Fruit fly (Drosophila melanogaster) whole organism, pupa: ENCODE results near the gene HipHop.

Experiments
- CG14655 ChIP-seq: fragments of 200-800 bp; sonication (Bioruptor generic); optimal IDR thresholded peaks from 3 replicates; lab custom pipeline; 2017; ENCODE audit warnings: mild to moderate bottlenecking, missing biosample characterization, missing genetic modification reagents, missing genetic modification characterization
- CG17806 ChIP-seq: fragments of 200-800 bp; sonication (Bioruptor generic); optimal IDR thresholded peaks from 2 replicates; lab custom pipeline; 2018; ENCODE audit warnings: missing biosample characterization, mild to moderate bottlenecking, missing genetic modification characterization, moderate library complexity
- D1 ChIP-seq: fragments of 200-800 bp; sonication (Bioruptor generic); optimal IDR thresholded peaks from 2 replicates; lab custom pipeline; 2018; ENCODE audit warnings: missing biosample characterization, mild to moderate bottlenecking, missing genetic modification characterization, moderate library complexity
- Pif1A ChIP-seq: fragments of 200-800 bp; sonication (Bioruptor generic); optimal IDR thresholded peaks from 3 replicates; lab custom pipeline; 2016; ENCODE audit warnings: missing biosample characterization, missing genetic modification characterization
- Pif1B ChIP-seq: fragments of 200-800 bp; sonication (Bioruptor generic); optimal IDR thresholded peaks from 3 replicates; lab custom pipeline; 2016; ENCODE audit warnings: missing biosample characterization, missing genetic modification characterization
- Snoo ChIP-seq: fragments of 200-800 bp; sonication (Bioruptor generic); optimal IDR thresholded peaks from 3 replicates; lab custom pipeline; 2017; ENCODE audit warnings: missing biosample characterization, mild to moderate bottlenecking, missing genetic modification characterization, inconsistent platforms
- fd96Ca ChIP-seq: fragments of 200-800 bp; sonication (Bioruptor generic); IDR thresholded peaks from 3 replicates; pipeline ENCODE4 v1.3.6; 2022; ENCODE audit warnings: missing biosample characterization, missing genetic modification characterization
- rn ChIP-seq: fragments of 200-800 bp; sonication (Bioruptor generic); IDR thresholded peaks from 2 replicates; pipeline ENCODE4 v1.3.6; 2022; ENCODE audit warnings: missing biosample characterization, missing genetic modification characterization

- no peak for TF ChIP-seq Pif1B
- no peak for TF ChIP-seq Pif1A (GFP tag; lab: Kevin White, UChicago)
- TF ChIP-seq rn (GFP tag; lab: Robert Waterston, UW) = no peak
- TF ChIP-seq Snoo (tag; lab: Kevin White, UChicago) = no peak
- no peak for TF ChIP-seq D1 (tag; lab: Kevin White, UChicago)
- no peak for TF ChIP-seq CG17806 (tag; lab: Kevin White, UChicago)
- no peak for TF ChIP-seq fd96Ca (GFP tag; lab: Robert Waterston, UW)
- no peak for TF ChIP-seq CG14655 (GFP tag; lab: Kevin White, UChicago)
Measured at dm6 chr3L:18822049-18822448, 1.1 kb downstream of the HipHop start.
